Worm (Caenorhabditis elegans) whole organism, L3 larva: ENCODE data around the gene C10B5.1.
"Not testable (repeated sequence)": the region's sequence is repeated elsewhere in the genome, so short reads cannot be mapped to it uniquely, and the experiment has no call there.

Experiments used
- R02D3.7 ChIP-seq: fragments of 150-350 bp; optimal IDR thresholded peaks from 2 replicates; lab custom pipeline; 2014; ENCODE audit warnings: missing biosample characterization, missing genetic modification characterization
- ama-1 ChIP-seq: fragments of 150-350 bp; optimal IDR thresholded peaks from 2 replicates; lab custom pipeline; 2018
- ceh-28 ChIP-seq: fragments of 150-350 bp; optimal IDR thresholded peaks from 2 replicates; lab custom pipeline; 2014; ENCODE audit warnings: missing biosample characterization, missing genetic modification reagents, missing genetic modification characterization
- nhr-12 ChIP-seq: fragments of 150-350 bp; optimal IDR thresholded peaks from 2 replicates; lab custom pipeline; 2014; ENCODE audit warnings: missing biosample characterization, missing genetic modification characterization
- nhr-76 ChIP-seq: fragments of 150-350 bp; sonication (generic microtip); optimal IDR thresholded peaks from 5 replicates; lab custom pipeline; 2014; ENCODE audit warnings: missing biosample characterization, missing genetic modification characterization
- snpc-4 ChIP-seq: fragments of 150-350 bp; optimal IDR thresholded peaks from 2 replicates; lab custom pipeline; 2014; ENCODE audit warnings: missing biosample characterization, missing genetic modification characterization

ce11 chrV:8533067-8533466 lies 48.0 kb upstream of the C10B5.1 start, which contains the start of the genes his-8 and his-7:
- not testable (repeated sequence) for TF ChIP-seq snpc-4 (tag; lab: Kevin White, UChicago); ceh-28 (tag; lab: Kevin White, UChicago); ama-1 (lab: Kevin White, UChicago); nhr-76 (tag; lab: Kevin White, UChicago); nhr-12 (tag; lab: Kevin White, UChicago); R02D3.7
